Fruit fly (Drosophila melanogaster) whole organism, embryonic: Measurements from ENCODE around the gene Obp28a.

Experiments used
- CG10565 ChIP-seq: fragments of 200-800 bp; sonication (Bioruptor generic); optimal IDR thresholded peaks from 3 replicates; lab custom pipeline; 2016; ENCODE audit warnings: missing biosample characterization, mild to moderate bottlenecking, missing genetic modification characterization
- CG15073 ChIP-seq: fragments of 200-800 bp; sonication (Bioruptor generic); optimal IDR thresholded peaks from 2 replicates; lab custom pipeline; 2016; ENCODE audit warnings: missing biosample characterization, missing genetic modification characterization
- CG17186 ChIP-seq: fragments of 200-800 bp; sonication (Bioruptor generic); optimal IDR thresholded peaks from 3 replicates; lab custom pipeline; 2017; ENCODE audit warnings: missing biosample characterization, missing genetic modification reagents, missing genetic modification characterization
- CG18262 ChIP-seq: fragments of 200-800 bp; optimal IDR thresholded peaks from 3 replicates; lab custom pipeline; 2019; ENCODE audit warnings: missing biosample characterization, mild to moderate bottlenecking, missing genetic modification characterization, moderate library complexity
- CG18599 ChIP-seq: fragments of 200-800 bp; sonication (Bioruptor generic); optimal IDR thresholded peaks from 3 replicates; lab custom pipeline; 2017; ENCODE audit warnings: missing biosample characterization, missing genetic modification characterization, mild to moderate bottlenecking, moderate library complexity, missing genetic modification reagents
- CG2875 ChIP-seq: fragments of 200-800 bp; sonication (Bioruptor generic); optimal IDR thresholded peaks from 2 replicates; lab custom pipeline; 2017; ENCODE audit warnings: missing biosample characterization, mild to moderate bottlenecking, missing genetic modification characterization, missing genetic modification reagents
- CG30403 ChIP-seq: fragments of 200-800 bp; sonication (Bioruptor generic); optimal IDR thresholded peaks from 3 replicates; lab custom pipeline; 2016; ENCODE audit warnings: missing biosample characterization, missing genetic modification characterization
- CG3163 ChIP-seq: fragments of 200-800 bp; sonication (Bioruptor generic); optimal IDR thresholded peaks from 3 replicates; lab custom pipeline; 2016; ENCODE audit warnings: missing biosample characterization, missing genetic modification characterization
- CG32772 ChIP-seq: fragments of 200-800 bp; sonication (Bioruptor generic); IDR thresholded peaks from 2 replicates; pipeline ENCODE4 v1.3.6; 2022; ENCODE audit warnings: missing biosample characterization, missing genetic modification characterization
- CG42726 ChIP-seq: fragments of 200-800 bp; sonication (Bioruptor generic); IDR thresholded peaks from 2 replicates; pipeline ENCODE4 v1.3.6; 2022; ENCODE audit warnings: missing biosample characterization, missing genetic modification characterization; ENCODE audit not compliant: partially characterized antibody
- CG4328 ChIP-seq: fragments of 200-800 bp; sonication (Bioruptor generic); optimal IDR thresholded peaks from 3 replicates; lab custom pipeline; 2017; ENCODE audit warnings: missing biosample characterization, missing genetic modification reagents, missing genetic modification characterization
- CG4360 ChIP-seq: fragments of 200-800 bp; sonication (Bioruptor generic); IDR thresholded peaks from 2 replicates; pipeline ENCODE4 v1.3.6; 2022; ENCODE audit warnings: missing biosample characterization, missing genetic modification characterization
- CG4617 ChIP-seq: fragments of 200-800 bp; sonication (Bioruptor generic); optimal IDR thresholded peaks from 3 replicates; lab custom pipeline; 2016; ENCODE audit warnings: missing biosample characterization, missing genetic modification characterization, borderline replicate concordance
- CG6272 ChIP-seq: fragments of 200-800 bp; sonication (Bioruptor generic); IDR thresholded peaks from 2 replicates; pipeline ENCODE4 v1.3.6; 2022; ENCODE audit warnings: missing biosample characterization, missing genetic modification characterization
- CG6654 ChIP-seq: fragments of 200-800 bp; sonication (Bioruptor generic); optimal IDR thresholded peaks from 2 replicates; lab custom pipeline; 2017; ENCODE audit warnings: missing biosample characterization, mild to moderate bottlenecking, missing genetic modification characterization
- CG7963 ChIP-seq: fragments of 200-800 bp; sonication (Bioruptor generic); IDR thresholded peaks from 3 replicates; pipeline ENCODE4 v1.3.6; 2022; ENCODE audit warnings: missing biosample characterization, missing genetic modification characterization; ENCODE audit not compliant: partially characterized antibody
- CG8089 ChIP-seq: fragments of 200-800 bp; sonication (Bioruptor generic); optimal IDR thresholded peaks from 3 replicates; lab custom pipeline; 2016; ENCODE audit warnings: missing biosample characterization, missing genetic modification characterization
- CG8388 ChIP-seq: fragments of 200-800 bp; sonication (Bioruptor generic); optimal IDR thresholded peaks from 2 replicates; lab custom pipeline; 2019; ENCODE audit warnings: missing biosample characterization, mild to moderate bottlenecking, missing genetic modification characterization, moderate library complexity
- CG9437 ChIP-seq: fragments of 200-800 bp; sonication (Bioruptor generic); optimal IDR thresholded peaks from 2 replicates; lab custom pipeline; 2018; ENCODE audit warnings: missing biosample characterization, mild to moderate bottlenecking, missing genetic modification characterization
- CG9876 ChIP-seq: fragments of 200-800 bp; sonication (Bioruptor generic); optimal IDR thresholded peaks from 2 replicates; lab custom pipeline; 2016; ENCODE audit warnings: missing biosample characterization, missing genetic modification characterization
- Chrac-16 ChIP-seq: fragments of 200-800 bp; sonication (Bioruptor generic); optimal IDR thresholded peaks from 3 replicates; lab custom pipeline; 2016; ENCODE audit warnings: missing biosample characterization, missing genetic modification characterization
- CrebB ChIP-seq: fragments of 200-800 bp; sonication (Bioruptor generic); optimal IDR thresholded peaks from 3 replicates; lab custom pipeline; 2018; ENCODE audit warnings: missing biosample characterization, mild to moderate bottlenecking, missing genetic modification characterization
- D19B ChIP-seq: fragments of 200-800 bp; sonication (Bioruptor generic); optimal IDR thresholded peaks from 2 replicates; lab custom pipeline; 2017; ENCODE audit warnings: missing biosample characterization, mild to moderate bottlenecking, missing genetic modification characterization
- Dek ChIP-seq: fragments of 200-800 bp; sonication (Bioruptor generic); optimal IDR thresholded peaks from 3 replicates; lab custom pipeline; 2019; ENCODE audit warnings: missing biosample characterization, mild to moderate bottlenecking, missing genetic modification characterization, moderate library complexity
- Doc3 ChIP-seq: fragments of 200-800 bp; sonication (Bioruptor generic); IDR thresholded peaks from 3 replicates; pipeline ENCODE4 v1.3.6; 2022; ENCODE audit warnings: missing biosample characterization, missing genetic modification characterization; ENCODE audit not compliant: partially characterized antibody
- Fer1 ChIP-seq: fragments of 200-800 bp; sonication (Bioruptor generic); optimal IDR thresholded peaks from 2 replicates; lab custom pipeline; 2017; ENCODE audit warnings: missing biosample characterization, mild to moderate bottlenecking, missing genetic modification characterization
- H15 ChIP-seq: fragments of 200-800 bp; sonication (Bioruptor generic); IDR thresholded peaks from 3 replicates; pipeline ENCODE4 v1.3.6; 2022; ENCODE audit warnings: missing biosample characterization, missing genetic modification characterization
- Hey ChIP-seq: fragments of 200-800 bp; sonication (Bioruptor generic); optimal IDR thresholded peaks from 3 replicates; lab custom pipeline; 2018; ENCODE audit warnings: missing biosample characterization, mild to moderate bottlenecking, missing genetic modification characterization
- Hr51 ChIP-seq, 2 experiments: fragments of 200-800 bp; sonication (Bioruptor generic); optimal IDR thresholded peaks; 2 replicates in 1 of 2; 3 replicates in 1 of 2; lab custom pipeline; 2016 to 2018; ENCODE audit warnings: missing biosample characterization in 2 of 2, missing genetic modification characterization in 2 of 2, mild to moderate bottlenecking in 1 of 2, moderate library complexity in 1 of 2
- Lpt ChIP-seq: fragments of >200 bp; optimal IDR thresholded peaks from 2 replicates; lab custom pipeline; 2018; ENCODE audit warnings: missing biosample characterization, missing genetic modification characterization
- Rfx ChIP-seq: fragments of 200-800 bp; sonication (Bioruptor generic); IDR thresholded peaks from 2 replicates; pipeline ENCODE4 v1.3.6; 2022; ENCODE audit warnings: missing biosample characterization, missing genetic modification characterization
- Rx ChIP-seq: fragments of 200-800 bp; sonication (Bioruptor generic); IDR thresholded peaks from 2 replicates; pipeline ENCODE4 v1.3.6; 2022; ENCODE audit warnings: missing biosample characterization, missing genetic modification characterization
- Stat92E ChIP-seq, 3 experiments: fragments of >200 bp in 2 of 3; fragments of 200-800 bp in 1 of 3; sonication (Bioruptor generic) in 1 of 3; optimal IDR thresholded peaks; 2 replicates each; lab custom pipeline; 2017 to 2019; ENCODE audit warnings: missing biosample characterization in 3 of 3, missing genetic modification characterization in 3 of 3, mild to moderate bottlenecking in 1 of 3, moderate library complexity in 1 of 3
- bbx ChIP-seq: fragments of 200-800 bp; sonication (Bioruptor generic); IDR thresholded peaks from 2 replicates; pipeline ENCODE4 v1.3.6; 2022; ENCODE audit warnings: missing biosample characterization, missing genetic modification characterization; ENCODE audit not compliant: partially characterized antibody
- bsh ChIP-seq, 2 experiments: fragments of 200-800 bp; sonication (Bioruptor generic); optimal IDR thresholded peaks; 2 replicates each; lab custom pipeline; 2017 to 2018; ENCODE audit warnings: mild to moderate bottlenecking in 2 of 2, missing biosample characterization in 2 of 2, missing genetic modification characterization in 2 of 2, moderate library complexity in 1 of 2
- ci ChIP-seq: fragments of 200-800 bp; sonication (Bioruptor generic); IDR thresholded peaks from 3 replicates; pipeline ENCODE4 v1.3.6; 2022; ENCODE audit warnings: missing biosample characterization, missing genetic modification characterization
- da ChIP-seq: fragments of 200-800 bp; sonication (Bioruptor generic); optimal IDR thresholded peaks from 2 replicates; lab custom pipeline; 2016; ENCODE audit warnings: missing biosample characterization, missing genetic modification characterization
- dmrt99B ChIP-seq: fragments of 200-800 bp; sonication (Bioruptor generic); optimal IDR thresholded peaks from 2 replicates; lab custom pipeline; 2018; ENCODE audit warnings: missing biosample characterization, mild to moderate bottlenecking, missing genetic modification characterization, moderate library complexity
- dpn ChIP-seq, 2 experiments: fragments of 200-800 bp; sonication (Bioruptor generic); optimal IDR thresholded peaks; 3 replicates each; lab custom pipeline; 2016; ENCODE audit warnings: missing biosample characterization in 2 of 2, missing genetic modification characterization in 2 of 2
- esg ChIP-seq: fragments of 200-800 bp; sonication (Bioruptor generic); conservative IDR thresholded peaks from 2 replicates; pipeline ENCODE4 v1.3.6; 2022; ENCODE audit warnings: missing biosample characterization, missing genetic modification characterization
- hb ChIP-seq: fragments of 200-800 bp; sonication (Bioruptor generic); IDR thresholded peaks from 3 replicates; pipeline ENCODE4 v1.3.6; 2022; ENCODE audit warnings: missing biosample characterization, missing genetic modification characterization; ENCODE audit not compliant: partially characterized antibody
- kay ChIP-seq: fragments of 200-800 bp; sonication (Bioruptor generic); optimal IDR thresholded peaks from 2 replicates; lab custom pipeline; 2016; ENCODE audit warnings: missing biosample characterization, missing genetic modification characterization
- otp ChIP-seq: fragments of 200-800 bp; sonication (Bioruptor generic); IDR thresholded peaks from 3 replicates; pipeline ENCODE4, ENCODE4 v1.3.6; 2022; ENCODE audit warnings: missing biosample characterization, missing genetic modification characterization
- salm ChIP-seq: fragments of 200-800 bp; sonication (Bioruptor generic); optimal IDR thresholded peaks from 2 replicates; lab custom pipeline; 2018; ENCODE audit warnings: missing biosample characterization, mild to moderate bottlenecking, missing genetic modification characterization
- slou ChIP-seq: fragments of 200-800 bp; sonication (Bioruptor generic); optimal IDR thresholded peaks from 3 replicates; lab custom pipeline; 2016; ENCODE audit warnings: missing biosample characterization, missing genetic modification characterization
- stc ChIP-seq: fragments of 200-800 bp; sonication (Bioruptor generic); IDR thresholded peaks from 2 replicates; pipeline ENCODE4 v1.3.6; 2022; ENCODE audit warnings: missing biosample characterization, missing genetic modification characterization
- tll ChIP-seq, 2 experiments: fragments of 200-800 bp in 1 of 2; fragments of >200 bp in 1 of 2; sonication (Bioruptor generic) in 1 of 2; optimal IDR thresholded peaks; 2 replicates each; lab custom pipeline; 2017 to 2019; ENCODE audit warnings: missing biosample characterization in 2 of 2, missing genetic modification characterization in 2 of 2, mild to moderate bottlenecking in 1 of 2, moderate library complexity in 1 of 2
- ttk ChIP-seq: fragments of 200-800 bp; sonication (Bioruptor generic); IDR thresholded peaks from 2 replicates; pipeline ENCODE4 v2.1.2; 2022; ENCODE audit warnings: missing biosample characterization, missing genetic modification characterization
- vfl ChIP-seq: fragments of 200-800 bp; sonication (Bioruptor generic); optimal IDR thresholded peaks from 2 replicates; lab custom pipeline; 2016; ENCODE audit warnings: missing biosample characterization, missing genetic modification characterization

Obp28a gene

DNA sequence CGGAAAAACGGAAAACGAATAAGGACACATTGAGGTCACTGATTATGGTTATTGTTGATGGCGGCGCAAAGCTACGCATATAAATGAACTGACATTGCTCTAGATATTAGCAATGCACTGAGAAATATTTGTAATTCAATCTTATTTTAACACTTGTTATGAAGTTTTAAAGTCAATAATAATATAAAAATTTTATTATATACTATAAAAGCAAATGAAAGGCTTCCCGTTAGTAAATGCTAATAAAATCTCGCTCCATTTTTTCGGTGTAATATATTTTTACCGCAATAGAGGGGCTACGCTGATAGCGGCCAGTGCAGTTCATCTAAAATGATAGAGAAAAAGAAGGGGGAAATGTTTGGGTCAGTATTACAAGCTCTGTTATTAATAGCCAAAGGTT, 5.3 kb downstream of the Obp28a start (continued):
- TF ChIP-seq CG2875: no peak
- TF ChIP-seq D19B: no peak
- peak; percentile 40; the same call in 1 of the 2 replicates for TF ChIP-seq Rx
- TF ChIP-seq CG9437 (GFP tag; lab: Kevin White, UChicago): peak; percentile 3
- peak; percentile 62 for TF ChIP-seq Fer1
- no peak for TF ChIP-seq CG8089 (GFP tag; lab: Kevin White, UChicago)
- TF ChIP-seq CG6272 (GFP tag; lab: Robert Waterston, UW): peak; percentile 24; the same call in 1 of the 2 replicates
- TF ChIP-seq hb (GFP tag; lab: Robert Waterston, UW): no peak
- no peak for TF ChIP-seq ttk
- no peak for TF ChIP-seq Hey (tag; lab: Kevin White, UChicago)
- TF ChIP-seq otp (GFP tag; lab: Robert Waterston, UW): no peak
- no peak for TF ChIP-seq salm (tag; lab: Kevin White, UChicago)
- peak; percentile 81 for TF ChIP-seq dmrt99B (tag; lab: Kevin White, UChicago)
- TF ChIP-seq CG15073 (GFP tag; lab: Kevin White, UChicago): no peak
- TF ChIP-seq CG8388 (GFP tag; lab: Kevin White, UChicago): peak; percentile 57
- TF ChIP-seq CG32772 (GFP tag; lab: Robert Waterston, UW): no peak
- no peak for TF ChIP-seq da
- TF ChIP-seq ci: 0 out of 3 replicates have a peak, but pooled peaks have one; percentile 29
- peak; percentile 41 for TF ChIP-seq CG18599 (GFP tag; lab: Kevin White, UChicago)
- no peak for TF ChIP-seq Doc3 (GFP tag; lab: Robert Waterston, UW)
- peak; percentile 60 for TF ChIP-seq esg (GFP tag; lab: Robert Waterston, UW)
- peak in 1 of 2 experiments; percentile 65 for TF ChIP-seq bsh (GFP tag; optimal IDR thresholded peaks at IDR 0.05; lab: Kevin White, UChicago)
- no peak for TF ChIP-seq CG7963 (GFP tag; lab: Robert Waterston, UW)
- TF ChIP-seq CG17186 (GFP tag; lab: Kevin White, UChicago): no peak
- no peak for TF ChIP-seq CG4617 (GFP tag; lab: Kevin White, UChicago)
- peak in 1 of 2 experiments; percentile 6 for TF ChIP-seq dpn (GFP tag; optimal IDR thresholded peaks at IDR 0.05; lab: Kevin White, UChicago)
- peak in 1 of 2 experiments; percentile 73 for TF ChIP-seq Hr51 (GFP tag; optimal IDR thresholded peaks at IDR 0.05; lab: Kevin White, UChicago)
- TF ChIP-seq tll (GFP tag; optimal IDR thresholded peaks at IDR 0.05; lab: Kevin White, UChicago): no peak
- peak; percentile 35 for TF ChIP-seq CG30403
- TF ChIP-seq Dek: peak; percentile 56
- TF ChIP-seq Chrac-16 (GFP tag; lab: Kevin White, UChicago): no peak
- no peak for TF ChIP-seq CG10565 (GFP tag; lab: Kevin White, UChicago)
- TF ChIP-seq CrebB: no peak
- TF ChIP-seq kay (GFP tag; lab: Kevin White, UChicago): no peak
- no peak for TF ChIP-seq CG4360
- no peak for TF ChIP-seq slou
- 0 out of 3 replicates have a peak, but pooled peaks have one; percentile 58 for TF ChIP-seq H15
- TF ChIP-seq CG3163: no peak
- 0 out of 2 replicates have a peak, but pooled peaks have one; percentile 57 for TF ChIP-seq stc (GFP tag; lab: Robert Waterston, UW)
- TF ChIP-seq Stat92E (GFP tag; optimal IDR thresholded peaks at IDR 0.05; lab: Kevin White, UChicago): no peak
- no peak for TF ChIP-seq CG4328 (GFP tag; lab: Kevin White, UChicago)
- TF ChIP-seq bbx (GFP tag; lab: Robert Waterston, UW): no peak
- TF ChIP-seq CG9876 (GFP tag; lab: Kevin White, UChicago): no peak
- TF ChIP-seq CG42726 (GFP tag; lab: Robert Waterston, UW): no peak
- TF ChIP-seq vfl (GFP tag; lab: Kevin White, UChicago): no peak
- no peak for TF ChIP-seq Lpt (GFP tag; lab: Kevin White, UChicago)
- TF ChIP-seq Rfx: peak; percentile 49; the same call in 1 of the 2 replicates
- TF ChIP-seq CG6654 (GFP tag; lab: Kevin White, UChicago): no peak
- peak; percentile 53 for TF ChIP-seq CG18262
